ENCODE assay signal across 2 fruit fly cellular contexts in the genomic region with DNA sequence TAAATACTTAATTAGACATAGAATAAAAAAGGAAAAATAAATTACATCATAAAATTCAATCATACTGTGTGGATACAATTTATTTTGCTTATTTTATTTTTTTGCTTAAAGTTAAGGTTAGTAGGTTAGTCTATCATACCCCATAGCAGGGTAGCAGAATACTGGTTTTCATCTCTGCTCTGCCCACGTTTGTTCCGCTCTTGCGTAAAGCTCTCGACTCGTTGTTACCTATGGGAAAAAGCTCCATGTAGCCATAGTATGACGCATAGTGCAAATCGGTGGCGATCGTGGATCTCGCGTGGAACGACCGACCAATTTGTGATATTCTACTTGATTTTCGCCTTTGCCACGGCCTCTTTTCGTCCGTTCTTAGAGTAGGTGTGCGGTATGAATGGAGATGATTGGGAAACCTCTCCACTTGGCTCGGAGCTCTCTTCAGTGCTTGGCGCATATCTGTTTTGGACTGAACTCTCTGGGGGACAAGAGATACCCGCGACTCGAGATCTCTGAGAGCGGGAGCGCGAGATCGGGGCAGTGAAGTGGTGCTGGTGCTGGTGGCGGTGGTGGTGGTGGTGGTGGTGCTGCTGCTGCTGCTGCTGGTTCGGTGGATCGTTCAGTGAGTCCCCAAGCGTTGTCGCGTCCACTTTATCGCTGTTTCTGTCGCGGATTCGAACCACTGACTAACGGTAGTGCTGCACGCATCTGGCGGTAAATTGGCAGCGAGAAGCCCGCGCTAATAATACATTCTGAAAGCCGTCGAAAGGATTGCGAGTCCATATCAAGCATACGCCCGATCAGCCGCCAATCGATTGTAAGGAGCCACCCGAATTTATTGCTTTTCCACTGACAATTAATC.
A peak's percentile ranks its signal among the peaks of the same experiment; 100 is the strongest.
TF ChIP-seq lines count a peak whose summit lies in the region.

Gene CG5001, plus strand, starts transcription at position 116 of the 856 bp plus-strand sequence.

TF ChIP-seq in whole organism, embryonic, 481 proteins besides CTCF, POLR2A, EP300 and RAD21 (continued from another document and continues in another):
- peak; percentile 58 for TF ChIP-seq Mes4 (GFP tag; optimal IDR thresholded peaks at IDR 0.05; lab: Kevin White, UChicago)
- TF ChIP-seq eyg (GFP tag; optimal IDR thresholded peaks at IDR 0.05; lab: Kevin White, UChicago) = peak; percentile 55
- TF ChIP-seq CG14860 (GFP tag; IDR thresholded peaks at IDR 0.05; lab: Robert Waterston, UW; ENCODE audit: partially characterized antibody) = peak; percentile 23; the same call in 1 of the 3 replicates
- no peak for TF ChIP-seq dan (GFP tag; IDR thresholded peaks at IDR 0.05; lab: Robert Waterston, UW)
- TF ChIP-seq CG15514 (GFP tag; optimal IDR thresholded peaks at IDR 0.05; lab: Kevin White, UChicago) = peak; percentile 93
- peak; percentile 76 for TF ChIP-seq onecut (GFP tag; IDR thresholded peaks at IDR 0.05; lab: Robert Waterston, UW)
- TF ChIP-seq ci (GFP tag; IDR thresholded peaks at IDR 0.05; lab: Robert Waterston, UW) = peak; percentile 89
- peak; percentile 94 for TF ChIP-seq sr (GFP tag; IDR thresholded peaks at IDR 0.05; lab: Robert Waterston, UW)
- TF ChIP-seq Lhr (GFP tag; optimal IDR thresholded peaks at IDR 0.05; lab: Kevin White, UChicago) = peak; percentile 19
- TF ChIP-seq abd-A (tag; optimal IDR thresholded peaks at IDR 0.05; lab: Kevin White, UChicago) = no peak
- TF ChIP-seq gsb (GFP tag; IDR thresholded peaks at IDR 0.05; lab: Robert Waterston, UW) = peak; percentile 72
- TF ChIP-seq CG10147 (GFP tag; optimal IDR thresholded peaks at IDR 0.05; lab: Kevin White, UChicago) = peak; percentile 80
- TF ChIP-seq CG11696 (GFP tag; IDR thresholded peaks at IDR 0.05; lab: Robert Waterston, UW) = peak; percentile 77
- TF ChIP-seq nerfin-2 (GFP tag; IDR thresholded peaks at IDR 0.05; lab: Robert Waterston, UW; ENCODE audit: partially characterized antibody) = no peak
- peak; percentile 76 for TF ChIP-seq CG9215 (GFP tag; IDR thresholded peaks at IDR 0.05; lab: Robert Waterston, UW)
- peak; percentile 64 for TF ChIP-seq CG18619 (GFP tag; optimal IDR thresholded peaks at IDR 0.05; lab: Kevin White, UChicago)
- TF ChIP-seq Camta (GFP tag; optimal IDR thresholded peaks at IDR 0.05; lab: Kevin White, UChicago) = peak; percentile 59
- peak; percentile 61 for TF ChIP-seq CG13775 (GFP tag; optimal IDR thresholded peaks at IDR 0.05; lab: Kevin White, UChicago)
- peak; percentile 95 for TF ChIP-seq CG32532 (GFP tag; IDR thresholded peaks at IDR 0.05; lab: Robert Waterston, UW)
- no peak for TF ChIP-seq CG8478 (optimal IDR thresholded peaks at IDR 0.05; lab: Kevin White, UChicago)
- peak in 1 of 2 experiments; percentile 61 for TF ChIP-seq Hr78 (GFP tag; optimal IDR thresholded peaks at IDR 0.05; lab: Kevin White, UChicago)
- no peak for TF ChIP-seq CG3838 (GFP tag; optimal IDR thresholded peaks at IDR 0.05; lab: Kevin White, UChicago)
- TF ChIP-seq kay (GFP tag; optimal IDR thresholded peaks at IDR 0.05; lab: Kevin White, UChicago) = peak; percentile 93
- TF ChIP-seq CG8290 (GFP tag; optimal IDR thresholded peaks at IDR 0.05; lab: Kevin White, UChicago) = peak; percentile 34
- TF ChIP-seq CG8290 (tag; optimal IDR thresholded peaks at IDR 0.05; lab: Kevin White, UChicago) = peak in 1 of 2 experiments; percentile 91
- peak; percentile 76 for TF ChIP-seq ara (GFP tag; IDR thresholded peaks at IDR 0.05; lab: Robert Waterston, UW)
- no peak for TF ChIP-seq CG3065 (GFP tag; optimal IDR thresholded peaks at IDR 0.05; lab: Kevin White, UChicago)
- no peak for TF ChIP-seq CG7963 (GFP tag; IDR thresholded peaks at IDR 0.05; lab: Robert Waterston, UW; ENCODE audit: partially characterized antibody)
- no peak for TF ChIP-seq pfk (GFP tag; optimal IDR thresholded peaks at IDR 0.05; lab: Kevin White, UChicago)
- TF ChIP-seq amos (GFP tag; IDR thresholded peaks at IDR 0.05; lab: Robert Waterston, UW; ENCODE audit: partially characterized antibody) = peak; percentile 40; the same call in 1 of the 2 replicates
- peak; percentile 54 for TF ChIP-seq kni (GFP tag; optimal IDR thresholded peaks at IDR 0.05; lab: Kevin White, UChicago)
- TF ChIP-seq Side (GFP tag; optimal IDR thresholded peaks at IDR 0.05; lab: Kevin White, UChicago) = peak; percentile 56
- TF ChIP-seq Blimp-1 (GFP tag; optimal IDR thresholded peaks at IDR 0.05; lab: Kevin White, UChicago) = peak; percentile 92
- TF ChIP-seq CG18599 (GFP tag; optimal IDR thresholded peaks at IDR 0.05; lab: Kevin White, UChicago) = peak; percentile 90
- TF ChIP-seq CG8924 (tag; optimal IDR thresholded peaks at IDR 0.05; lab: Kevin White, UChicago) = peak; percentile 87
- TF ChIP-seq CG4854 (GFP tag; optimal IDR thresholded peaks at IDR 0.05; lab: Kevin White, UChicago) = peak; percentile 63
- TF ChIP-seq insv (GFP tag; optimal IDR thresholded peaks at IDR 0.05; lab: Kevin White, UChicago) = peak in 1 of 2 experiments; percentile 7
- peak; percentile 83 for TF ChIP-seq Jarid2 (GFP tag; optimal IDR thresholded peaks at IDR 0.05; lab: Kevin White, UChicago)
- no peak for TF ChIP-seq ham (GFP tag; IDR thresholded peaks at IDR 0.05; lab: Robert Waterston, UW)
- TF ChIP-seq yki (optimal IDR thresholded peaks at IDR 0.05; lab: Kevin White, UChicago) = no peak
- peak; percentile 91 for TF ChIP-seq CG7839 (tag; optimal IDR thresholded peaks at IDR 0.05; lab: Kevin White, UChicago)
- no peak for TF ChIP-seq CG10565 (GFP tag; optimal IDR thresholded peaks at IDR 0.05; lab: Kevin White, UChicago)
- peak; percentile 41 for TF ChIP-seq CG16815 (GFP tag; optimal IDR thresholded peaks at IDR 0.05; lab: Kevin White, UChicago)
- peak; percentile 87 for TF ChIP-seq CG8388 (GFP tag; optimal IDR thresholded peaks at IDR 0.05; lab: Kevin White, UChicago)
- peak; percentile 71 for TF ChIP-seq peb (GFP tag; IDR thresholded peaks at IDR 0.05; lab: Robert Waterston, UW)
- TF ChIP-seq gce (GFP tag; IDR thresholded peaks at IDR 0.05; lab: Robert Waterston, UW) = peak; percentile 89
- TF ChIP-seq CG6813 (GFP tag; optimal IDR thresholded peaks at IDR 0.05; lab: Kevin White, UChicago) = peak; percentile 75
- TF ChIP-seq cad (GFP tag; optimal IDR thresholded peaks at IDR 0.05; lab: Kevin White, UChicago) = no peak
- TF ChIP-seq oc (tag; optimal IDR thresholded peaks at IDR 0.05; lab: Kevin White, UChicago) = peak; percentile 82
- no peak for TF ChIP-seq zen2 (GFP tag; IDR thresholded peaks at IDR 0.05; lab: Robert Waterston, UW; ENCODE audit: partially characterized antibody)
- TF ChIP-seq Usf (GFP tag; optimal IDR thresholded peaks at IDR 0.05; lab: Kevin White, UChicago) = peak; percentile 30
- peak; percentile 60 for TF ChIP-seq CG16863 (GFP tag; optimal IDR thresholded peaks at IDR 0.05; lab: Kevin White, UChicago)
- peak; percentile 80 for TF ChIP-seq CG12071 (GFP tag; optimal IDR thresholded peaks at IDR 0.05; lab: Kevin White, UChicago)
- TF ChIP-seq usp (GFP tag; optimal IDR thresholded peaks at IDR 0.05; lab: Kevin White, UChicago) = no peak
- TF ChIP-seq Hr39 (optimal IDR thresholded peaks at IDR 0.05; lab: Kevin White, UChicago) = no peak
- TF ChIP-seq lov (optimal IDR thresholded peaks at IDR 0.05; lab: Kevin White, UChicago) = no peak
- TF ChIP-seq lov (GFP tag; IDR thresholded peaks at IDR 0.05; lab: Robert Waterston, UW) = peak; percentile 70; the same call in 1 of the 3 replicates
- peak; percentile 93 for TF ChIP-seq CG15269 (tag; optimal IDR thresholded peaks at IDR 0.05; lab: Kevin White, UChicago)
- no peak for TF ChIP-seq Dp (GFP tag; optimal IDR thresholded peaks at IDR 0.05; lab: Kevin White, UChicago)

TF ChIP-seq in whole organism, prepupa, 60 proteins besides CTCF, POLR2A, EP300 and RAD21 (continued from another document):
- TF ChIP-seq fd85E (GFP tag; optimal IDR thresholded peaks at IDR 0.05; lab: Kevin White, UChicago) (no peak), CG10631 (GFP tag; optimal IDR thresholded peaks at IDR 0.05; lab: Kevin White, UChicago) (no peak), Sox14 (GFP tag; optimal IDR thresholded peaks at IDR 0.05; lab: Kevin White, UChicago) (no peak), CG7368 (GFP tag; optimal IDR thresholded peaks at IDR 0.05; lab: Kevin White, UChicago) (peak; percentile 3), Eip78C (GFP tag; lab: Kevin White, UChicago) (peak; percentile 95), CG6163 (GFP tag; IDR thresholded peaks at IDR 0.05; lab: Robert Waterston, UW) (peak; percentile 87), CG1621 (tag; optimal IDR thresholded peaks at IDR 0.05; lab: Kevin White, UChicago) (peak; percentile 44), vri (GFP tag; optimal IDR thresholded peaks at IDR 0.05; lab: Kevin White, UChicago) (no peak), fkh (GFP tag; optimal IDR thresholded peaks at IDR 0.05; lab: Kevin White, UChicago) (no peak), CG11762 (GFP tag; optimal IDR thresholded peaks at IDR 0.05; lab: Kevin White, UChicago; ENCODE audit: insufficient read depth) (no peak), Hr38 (GFP tag; optimal IDR thresholded peaks at IDR 0.05; lab: Kevin White, UChicago) (no peak), CG8632 (GFP tag; optimal IDR thresholded peaks at IDR 0.05; lab: Kevin White, UChicago) (peak; percentile 70), acj6 (GFP tag; optimal IDR thresholded peaks at IDR 0.05; lab: Kevin White, UChicago) (no peak)
TF ChIP-seq in whole organism, prepupa: peak in this region for 35.
